Fruit fly (Drosophila melanogaster) S2 (cell line): ENCODE results near the gene CG13850.

Source experiments
- CG8478 ChIP-seq: fragments of >200 bp; optimal IDR thresholded peaks from 2 replicates; lab custom pipeline; 2018
- CTCF ChIP-seq, 2 experiments: fragments of >200 bp; optimal IDR thresholded peaks; 2 replicates each; lab custom pipeline; 2018

Gene CG13850

dm6 chr3R:22410537-22411360 lies at the start of gene CG13850, which contains the start of gene lqfR:
Gene CG13850 (minus strand): TSS chr3R:22410915.
Gene lqfR (plus strand): TSS chr3R:22411301.
- no peak for TF ChIP-seq CG8478 (lab: Kevin White, UChicago)
- no peak for TF ChIP-seq CTCF (optimal IDR thresholded peaks at IDR 0.05; lab: Kevin White, UChicago)

dm6 chr3R:22456007-22456406 lies 45.3 kb upstream of the CG13850 start:
- TF ChIP-seq CG8478 (lab: Kevin White, UChicago): no peak
- TF ChIP-seq CTCF (optimal IDR thresholded peaks at IDR 0.05; lab: Kevin White, UChicago): no peak

dm6 chr3R:22455335-22455985 lies 44.7 kb upstream of the CG13850 start:
- no peak for TF ChIP-seq CTCF (optimal IDR thresholded peaks at IDR 0.05; lab: Kevin White, UChicago)
- no peak for TF ChIP-seq CG8478 (lab: Kevin White, UChicago)

DNA sequence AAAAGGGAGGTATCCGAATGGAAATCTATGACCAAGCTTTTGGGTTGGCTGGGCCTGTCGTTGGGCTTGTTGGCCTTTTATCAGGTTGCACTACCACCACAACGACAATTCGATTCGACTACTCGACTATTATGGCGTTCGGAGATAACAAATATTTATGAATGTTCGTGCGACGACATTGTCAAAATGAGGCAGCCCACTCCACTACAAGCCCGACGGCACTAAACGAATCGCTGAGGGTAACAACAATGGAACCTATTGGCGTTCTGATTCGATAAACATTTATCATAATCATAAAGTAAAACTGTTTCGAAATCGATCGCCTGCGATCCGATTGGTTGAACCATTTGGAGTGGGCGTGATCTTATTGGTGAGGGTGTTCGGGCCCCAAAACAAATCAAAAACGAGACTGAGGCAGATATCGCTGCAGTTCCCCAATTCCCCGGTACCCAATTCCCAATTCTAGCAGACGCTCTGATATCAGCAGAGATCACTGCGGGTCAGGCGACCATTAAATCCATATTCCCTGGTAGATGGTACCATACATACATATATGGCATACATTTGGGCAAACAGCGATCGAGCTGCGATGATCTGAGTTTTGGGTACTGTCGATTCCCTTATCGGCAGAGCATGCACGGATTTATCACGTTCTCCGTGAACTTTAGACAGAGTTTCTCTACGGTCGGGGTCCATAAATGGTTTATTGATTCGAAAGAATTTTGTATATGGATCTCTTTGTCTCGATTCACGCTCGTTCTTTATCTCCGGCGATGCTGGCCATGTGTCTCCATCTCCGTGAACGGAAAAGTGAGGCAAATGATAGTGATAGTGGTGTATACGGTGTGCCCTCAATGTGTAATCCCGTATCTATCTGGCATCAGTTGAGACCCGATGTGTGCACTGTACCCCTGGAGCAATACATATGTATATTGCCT lies 44.0 kb upstream of the CG13850 start:
- TF ChIP-seq CTCF (optimal IDR thresholded peaks at IDR 0.05; lab: Kevin White, UChicago) (no peak), CG8478 (lab: Kevin White, UChicago) (no peak)

DNA sequence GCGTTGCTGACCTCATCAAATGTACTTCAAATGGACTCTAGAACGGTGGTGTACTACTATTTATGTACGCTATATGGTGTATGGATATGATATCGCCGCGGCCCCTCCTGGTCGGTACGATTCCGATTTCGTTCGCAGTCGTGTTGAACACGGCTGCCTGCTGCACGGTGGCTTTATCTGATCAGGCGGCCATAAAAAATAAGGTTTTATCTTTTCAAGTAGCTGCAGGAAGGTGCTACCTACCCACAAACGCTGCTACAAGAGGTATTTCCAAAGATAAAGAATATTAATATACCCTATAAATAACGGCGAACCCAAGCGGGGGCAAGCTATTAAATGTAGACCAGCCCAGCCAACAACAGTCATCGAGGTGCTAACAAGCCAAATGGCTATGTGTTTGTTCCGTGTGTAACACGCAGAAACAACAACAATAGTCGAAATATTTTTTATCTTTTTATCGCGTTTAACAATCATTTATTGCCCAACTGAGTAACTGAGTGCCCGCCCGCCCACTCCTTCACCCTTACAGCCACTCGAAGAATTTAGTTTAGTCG lies 39.2 kb upstream of the CG13850 start:
- TF ChIP-seq CG8478 (lab: Kevin White, UChicago): no peak
- TF ChIP-seq CTCF (optimal IDR thresholded peaks at IDR 0.05; lab: Kevin White, UChicago): no peak

- TF ChIP-seq CTCF (optimal IDR thresholded peaks at IDR 0.05; lab: Kevin White, UChicago): no peak
These were observed 37.1 kb upstream of the CG13850 start, which contains the start of gene CG34376 for dm6 chr3R:22447874-22448254. Gene CG34376 (plus strand): TSS chr3R:22448099.

- TF ChIP-seq CG8478 (lab: Kevin White, UChicago) (no peak), CTCF (optimal IDR thresholded peaks at IDR 0.05; lab: Kevin White, UChicago) (no peak)
These were observed 36.6 kb upstream of the CG13850 start, which contains the start of gene CG34288 for dm6 chr3R:22447195-22447873. Gene CG34288 (minus strand): TSS chr3R:22447263.

DNA sequence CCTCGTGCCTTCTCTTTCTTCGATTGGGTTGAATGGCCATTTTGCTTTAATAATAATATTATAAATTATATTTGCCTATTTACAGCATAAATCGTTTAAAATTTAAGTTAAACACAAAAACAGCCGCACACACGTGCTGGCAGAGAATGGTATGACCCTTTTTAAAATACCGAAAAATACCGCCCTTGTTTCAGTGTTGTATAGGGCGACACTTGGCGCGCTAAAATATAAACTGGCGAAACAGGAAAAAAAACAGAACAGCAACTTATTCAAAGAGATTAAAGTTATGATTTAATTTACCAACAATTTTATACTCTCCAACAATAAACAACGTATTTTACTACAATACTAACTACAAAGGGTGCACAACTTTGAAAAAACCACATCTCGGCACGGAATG lies 35.8 kb upstream of the CG13850 start, which contains the start of gene CG12499:
CG12499 (minus strand) TSS at position 95 of the 400 bp plus-strand sequence.
- TF ChIP-seq CG8478 (lab: Kevin White, UChicago) (no peak), CTCF (optimal IDR thresholded peaks at IDR 0.05; lab: Kevin White, UChicago) (no peak)

DNA sequence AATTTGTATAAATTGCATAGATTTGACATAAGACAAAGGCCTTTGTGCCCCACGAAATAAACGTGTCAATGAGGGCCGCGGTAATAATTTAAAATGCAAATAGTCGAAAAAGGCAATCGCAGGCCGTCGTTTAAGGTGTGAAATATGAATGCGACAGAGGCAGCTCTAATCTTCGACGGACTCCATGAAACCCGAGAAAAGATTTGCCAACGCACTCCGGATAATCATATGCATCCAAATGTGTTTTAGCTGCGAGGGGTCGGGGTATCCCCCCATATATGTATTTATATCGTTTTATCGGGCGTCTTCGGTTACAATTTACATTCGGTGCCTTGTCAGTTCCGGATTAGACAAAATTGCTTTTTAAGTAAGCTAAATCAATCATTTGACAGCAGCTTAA lies 27.6 kb upstream of the CG13850 start:
- TF ChIP-seq CTCF (optimal IDR thresholded peaks at IDR 0.05; lab: Kevin White, UChicago) (no peak), CG8478 (lab: Kevin White, UChicago) (no peak)

dm6 chr3R:22436050-22436449 lies 25.3 kb upstream of the CG13850 start, which contains the start of gene CG13847:
Gene CG13847 (minus strand): TSS chr3R:22436150.
- TF ChIP-seq CTCF (optimal IDR thresholded peaks at IDR 0.05; lab: Kevin White, UChicago): no peak
- no peak for TF ChIP-seq CG8478 (lab: Kevin White, UChicago)

DNA sequence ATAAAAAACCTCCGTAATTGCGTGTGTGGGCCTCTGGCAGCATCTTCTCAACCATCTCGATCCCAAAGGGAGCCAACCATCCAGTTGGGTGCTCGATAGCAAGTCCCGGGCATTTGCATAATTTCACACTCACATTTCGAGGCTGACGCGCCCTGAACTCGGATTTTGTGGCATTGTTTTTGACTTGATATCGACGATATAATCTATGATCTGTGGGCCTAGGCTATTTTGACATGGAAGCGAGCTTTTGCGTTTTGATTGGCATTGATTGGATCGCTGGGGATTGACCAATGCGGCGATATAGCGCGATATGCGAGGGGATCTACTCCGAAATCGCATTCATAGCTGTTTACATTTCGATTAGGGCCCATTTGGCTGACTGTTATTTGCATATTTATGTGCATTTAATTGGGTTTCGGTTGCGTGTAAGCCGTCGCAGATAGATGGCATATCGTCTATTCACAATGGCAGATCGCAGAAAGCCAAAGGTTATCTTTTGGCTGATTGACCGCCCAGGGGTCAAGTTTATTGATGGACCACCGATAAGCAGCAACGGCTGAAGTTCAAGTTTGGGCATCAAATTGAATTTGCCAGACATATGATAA lies 21.6 kb upstream of the CG13850 start:
- no peak for TF ChIP-seq CG8478 (lab: Kevin White, UChicago)
- no peak for TF ChIP-seq CTCF (optimal IDR thresholded peaks at IDR 0.05; lab: Kevin White, UChicago)

DNA sequence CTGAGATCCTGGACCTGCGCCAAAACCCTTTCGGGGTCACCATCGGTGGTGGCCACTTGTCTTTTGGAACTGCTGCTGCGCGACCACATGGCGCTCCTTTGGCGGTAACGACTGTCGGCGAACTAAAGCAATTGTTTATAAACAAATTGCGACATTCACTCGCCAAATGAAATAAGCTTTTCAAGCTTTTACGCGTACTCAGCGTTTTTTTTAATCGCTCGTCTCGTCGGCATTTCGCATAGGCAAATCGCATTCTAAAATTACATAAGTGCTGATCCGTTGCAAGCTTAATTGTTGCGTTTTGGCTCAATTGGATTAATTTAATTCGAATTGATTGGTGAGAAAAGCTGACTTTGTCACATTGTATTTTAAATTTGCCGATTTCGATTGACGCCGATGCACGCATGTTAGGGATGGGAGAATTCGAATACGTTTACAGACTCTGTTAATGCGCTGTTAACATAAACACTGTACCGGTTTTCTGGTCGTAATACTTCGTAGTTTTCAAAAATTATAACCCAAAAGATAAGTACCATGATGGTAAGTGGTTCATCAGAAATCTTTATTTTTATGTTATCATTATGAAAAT lies 14.0 kb upstream of the CG13850 start, which contains the start of gene pinta:
pinta (minus strand) TSS at position 328 of the 589 bp plus-strand sequence.
- TF ChIP-seq CTCF (optimal IDR thresholded peaks at IDR 0.05; lab: Kevin White, UChicago): no peak
- TF ChIP-seq CG8478 (lab: Kevin White, UChicago): no peak
